Worm (Caenorhabditis elegans) whole organism, L4/young adult: ENCODE data around the gene mcm-5.

Experiments used
- W03F9.2 ChIP-seq: fragments of 150-350 bp; optimal IDR thresholded peaks from 2 replicates; lab custom pipeline; 2014; ENCODE audit warnings: missing biosample characterization, missing genetic modification characterization
- dao-5 ChIP-seq: sonication (generic microtip); optimal IDR thresholded peaks from 2 replicates; lab custom pipeline; 2016; ENCODE audit warnings: missing genotype, missing genetic modification characterization, moderate library complexity, missing compliant biosample characterization
- him-1 ChIP-seq: sonication (generic microtip); optimal IDR thresholded peaks from 2 replicates; lab custom pipeline; 2016; ENCODE audit warnings: missing genotype, missing genetic modification reagents, missing genetic modification characterization, missing compliant biosample characterization

ce11 chrIII:4309303-4309702 is 18.2 kb upstream of the mcm-5 start:
- TF ChIP-seq W03F9.2 (no peak), dao-5 (no peak), him-1 (tag; lab: Kevin White, UChicago) (no peak)
